Worm (Caenorhabditis elegans): Measurements from ENCODE around the gene dhs-24.

The dhs-24 gene

ce11 chrV:19908854-19909253, 37.6 kb downstream of the dhs-24 start:
- no peak for TF ChIP-seq ces-1 (GFP tag; optimal IDR thresholded peaks at IDR 0.05)
- TF ChIP-seq tbx-8 (GFP tag; optimal IDR thresholded peaks at IDR 0.05) = no peak
- TF ChIP-seq unc-120 (tag; optimal IDR thresholded peaks at IDR 0.05; ENCODE audit: poor library complexity, severe bottlenecking) = no peak
- TF ChIP-seq nhr-2 (tag; optimal IDR thresholded peaks at IDR 0.05) = no peak
- no peak for TF ChIP-seq mls-2 (tag; optimal IDR thresholded peaks at IDR 0.05)
- no peak for TF ChIP-seq elt-1 (tag; optimal IDR thresholded peaks at IDR 0.05; ENCODE audit: borderline replicate concordance, insufficient read depth)
- TF ChIP-seq bed-3 (GFP tag; optimal IDR thresholded peaks at IDR 0.05) = no peak
- TF ChIP-seq cnd-1 (tag; optimal IDR thresholded peaks at IDR 0.05) = no peak
- no peak for TF ChIP-seq nhr-12 (tag; optimal IDR thresholded peaks at IDR 0.05)
- no peak for TF ChIP-seq unc-39 (tag; optimal IDR thresholded peaks at IDR 0.05)
- no peak for TF ChIP-seq ceh-39 (tag; optimal IDR thresholded peaks at IDR 0.05)
- TF ChIP-seq nhr-28 (tag; optimal IDR thresholded peaks at IDR 0.05) = no peak
- TF ChIP-seq ceh-43 (GFP tag; optimal IDR thresholded peaks at IDR 0.05) = no peak
- TF ChIP-seq flh-1 (GFP tag; optimal IDR thresholded peaks at IDR 0.05) = no peak
- TF ChIP-seq mep-1 (tag; optimal IDR thresholded peaks at IDR 0.05) = no peak
- TF ChIP-seq lin-13 (tag; optimal IDR thresholded peaks at IDR 0.05) = no peak

- TF ChIP-seq mab-5 (tag; optimal IDR thresholded peaks at IDR 0.05) = no peak
- TF ChIP-seq drap-1 (GFP tag; optimal IDR thresholded peaks at IDR 0.05) = no peak
- TF ChIP-seq elt-1 (tag; optimal IDR thresholded peaks at IDR 0.05; ENCODE audit: borderline replicate concordance, insufficient read depth) = no peak
- TF ChIP-seq blmp-1 (tag; optimal IDR thresholded peaks at IDR 0.05) = no peak
- TF ChIP-seq mep-1 (tag; optimal IDR thresholded peaks at IDR 0.05) = no peak
- TF ChIP-seq tbx-8 (GFP tag; optimal IDR thresholded peaks at IDR 0.05) = no peak
- no peak for TF ChIP-seq unc-39 (tag; optimal IDR thresholded peaks at IDR 0.05)
- TF ChIP-seq unc-120 (tag; optimal IDR thresholded peaks at IDR 0.05; ENCODE audit: poor library complexity, severe bottlenecking) = no peak
- no peak for TF ChIP-seq cnd-1 (tag; optimal IDR thresholded peaks at IDR 0.05)
- no peak for TF ChIP-seq sem-2 (GFP tag; optimal IDR thresholded peaks at IDR 0.05)
- no peak for TF ChIP-seq lin-13 (tag; optimal IDR thresholded peaks at IDR 0.05)
- no peak for TF ChIP-seq ham-2 (GFP tag; optimal IDR thresholded peaks at IDR 0.05)
- no peak for TF ChIP-seq nhr-28 (tag; optimal IDR thresholded peaks at IDR 0.05)
- TF ChIP-seq sptf-1 (tag; optimal IDR thresholded peaks at IDR 0.05) = no peak
- no peak for TF ChIP-seq mls-2 (tag; optimal IDR thresholded peaks at IDR 0.05)
- TF ChIP-seq elt-3 (tag; optimal IDR thresholded peaks at IDR 0.05) = no peak
- TF ChIP-seq ceh-43 (GFP tag; optimal IDR thresholded peaks at IDR 0.05) = no peak
- no peak for TF ChIP-seq bed-3 (GFP tag; optimal IDR thresholded peaks at IDR 0.05)
- no peak for TF ChIP-seq M03D4.4 (tag; optimal IDR thresholded peaks at IDR 0.05)
Measured at ce11 chrV:19907365-19907764, 39.1 kb downstream of the dhs-24 start, which contains the start of gene fars-2. Gene fars-2 (minus strand): TSS chrV:19907434.

- TF ChIP-seq unc-120 (tag; optimal IDR thresholded peaks at IDR 0.05; ENCODE audit: poor library complexity, severe bottlenecking) (no peak), unc-62 (GFP tag; optimal IDR thresholded peaks at IDR 0.05) (no peak), mab-5 (tag; optimal IDR thresholded peaks at IDR 0.05) (no peak), elt-3 (tag; optimal IDR thresholded peaks at IDR 0.05) (no peak), lin-32 (GFP tag; optimal IDR thresholded peaks at IDR 0.05) (no peak), drap-1 (GFP tag; optimal IDR thresholded peaks at IDR 0.05) (no peak), ceh-43 (GFP tag; optimal IDR thresholded peaks at IDR 0.05) (no peak), ham-2 (GFP tag; optimal IDR thresholded peaks at IDR 0.05) (no peak), elt-1 (tag; optimal IDR thresholded peaks at IDR 0.05; ENCODE audit: borderline replicate concordance, insufficient read depth) (no peak), hlh-1 (tag; optimal IDR thresholded peaks at IDR 0.05) (no peak), blmp-1 (tag; optimal IDR thresholded peaks at IDR 0.05) (no peak), snpc-4 (tag; optimal IDR thresholded peaks at IDR 0.05) (no peak), ztf-11 (tag; optimal IDR thresholded peaks at IDR 0.05) (no peak), nhr-237 (tag; optimal IDR thresholded peaks at IDR 0.05) (no peak), sem-2 (GFP tag; optimal IDR thresholded peaks at IDR 0.05) (no peak), pha-4 (tag; optimal IDR thresholded peaks at IDR 0.05) (no peak), ces-1 (GFP tag; optimal IDR thresholded peaks at IDR 0.05) (no peak), cnd-1 (tag; optimal IDR thresholded peaks at IDR 0.05) (no peak), ceh-83 (GFP tag; optimal IDR thresholded peaks at IDR 0.05) (no peak), flh-1 (GFP tag; optimal IDR thresholded peaks at IDR 0.05) (no peak)
Measured at ce11 chrV:19905988-19906387, 40.4 kb downstream of the dhs-24 start.

ce11 chrV:19904790-19905189, 41.6 kb downstream of the dhs-24 start:
- no peak for TF ChIP-seq unc-39 (tag; optimal IDR thresholded peaks at IDR 0.05)

All from whole organism, mixed stage, embryonic.